Worm (Caenorhabditis elegans): Measurements from ENCODE around the gene nhr-130.

DNA sequence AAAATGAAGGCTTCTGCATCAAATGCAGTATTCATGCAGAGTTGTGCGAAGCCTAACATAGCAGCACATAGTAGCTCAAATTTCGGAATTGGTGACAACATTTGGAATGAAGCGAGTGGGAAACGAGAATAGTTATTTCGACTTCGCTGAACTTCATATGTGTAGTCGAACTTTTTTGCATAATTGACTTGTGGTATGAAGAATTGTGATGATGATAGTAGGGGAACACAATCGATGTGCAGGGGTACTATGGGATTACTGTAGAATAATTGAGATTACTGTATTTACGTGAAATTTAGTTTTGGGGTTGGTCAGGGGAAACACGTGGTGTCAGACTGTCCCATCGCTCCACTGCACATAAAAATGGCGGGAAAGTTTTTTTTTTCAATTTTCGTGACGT, 42.2 kb downstream of the nhr-130 start, which contains the start of gene B0554.7:
- TF ChIP-seq egl-27 (tag; optimal IDR thresholded peaks at IDR 0.05) (no peak), ztf-4 (tag; optimal IDR thresholded peaks at IDR 0.05) (no peak), ama-1 (optimal IDR thresholded peaks at IDR 0.05) (no peak)

All from whole organism, L2 larva.